Worm (Caenorhabditis elegans): ENCODE results near the gene wip-1.

- TF ChIP-seq nhr-76 (tag; optimal IDR thresholded peaks at IDR 0.05) (no peak), nhr-2 (tag; optimal IDR thresholded peaks at IDR 0.05) (no peak), elt-1 (tag; optimal IDR thresholded peaks at IDR 0.05; ENCODE audit: borderline replicate concordance, insufficient read depth) (no peak)
These were observed 7.7 kb upstream of the wip-1 start for ce11 chrIII:5010723-5011122.

All from whole organism, mixed stage, embryonic.